Fruit fly (Drosophila melanogaster) whole organism, adult: ENCODE data around the gene CG5746.
A peak's percentile ranks its signal among the peaks of the same experiment; 100 is the strongest.

Experiments used
- CG11617 ChIP-seq: fragments of 200-800 bp; sonication (Bioruptor generic); optimal IDR thresholded peaks from 2 replicates; lab custom pipeline; 2017; ENCODE audit warnings: mild to moderate bottlenecking, missing biosample characterization, missing genetic modification reagents, missing genetic modification characterization
- CG12768 ChIP-seq: fragments of 200-800 bp; sonication (Bioruptor generic); optimal IDR thresholded peaks from 2 replicates; lab custom pipeline; 2017; ENCODE audit warnings: missing biosample characterization, missing genetic modification characterization, mild to moderate bottlenecking, moderate library complexity, missing genetic modification reagents
- CG14711 ChIP-seq: fragments of 200-800 bp; sonication (Bioruptor generic); optimal IDR thresholded peaks from 2 replicates; lab custom pipeline; 2018; ENCODE audit warnings: missing biosample characterization, mild to moderate bottlenecking, missing genetic modification characterization, moderate library complexity
- CG1620 ChIP-seq: fragments of 200-800 bp; sonication (Bioruptor generic); optimal IDR thresholded peaks from 2 replicates; lab custom pipeline; 2016; ENCODE audit warnings: missing biosample characterization, missing genetic modification characterization
- CG33017 ChIP-seq: fragments of 200-800 bp; sonication (Bioruptor generic); optimal IDR thresholded peaks from 2 replicates; lab custom pipeline; 2018; ENCODE audit warnings: missing biosample characterization, mild to moderate bottlenecking, missing genetic modification characterization, moderate library complexity
- CG5204 ChIP-seq: fragments of 200-800 bp; sonication (Bioruptor generic); optimal IDR thresholded peaks from 2 replicates; lab custom pipeline; 2016; ENCODE audit warnings: missing biosample characterization, missing genetic modification characterization
- CG7045 ChIP-seq: fragments of 200-800 bp; sonication (Bioruptor generic); optimal IDR thresholded peaks from 2 replicates; lab custom pipeline; 2017; ENCODE audit warnings: missing biosample characterization, mild to moderate bottlenecking, missing genetic modification characterization
- CG7101 ChIP-seq: fragments of 200-800 bp; sonication (Bioruptor generic); optimal IDR thresholded peaks from 2 replicates; lab custom pipeline; 2018; ENCODE audit warnings: missing biosample characterization, mild to moderate bottlenecking, missing genetic modification characterization, moderate library complexity
- Clk ChIP-seq: fragments of 200-800 bp; sonication (Bioruptor generic); optimal IDR thresholded peaks from 2 replicates; lab custom pipeline; 2017; ENCODE audit warnings: missing biosample characterization, missing genetic modification characterization
- Crg-1 ChIP-seq: fragments of 200-800 bp; sonication (Bioruptor generic); optimal IDR thresholded peaks from 2 replicates; lab custom pipeline; 2016; ENCODE audit warnings: missing biosample characterization, missing genetic modification characterization
- Hr96 ChIP-seq: fragments of 200-800 bp; sonication (Bioruptor generic); optimal IDR thresholded peaks from 2 replicates; lab custom pipeline; 2016; ENCODE audit warnings: missing biosample characterization, missing genetic modification characterization
- Mnt ChIP-seq: fragments of 200-800 bp; sonication (Bioruptor generic); optimal IDR thresholded peaks from 2 replicates; lab custom pipeline; 2016; ENCODE audit warnings: missing biosample characterization, mild to moderate bottlenecking, missing genetic modification characterization
- bab1 ChIP-seq: fragments of 200-800 bp; sonication (Bioruptor generic); optimal IDR thresholded peaks from 3 replicates; lab custom pipeline; 2019; ENCODE audit warnings: missing biosample characterization, mild to moderate bottlenecking, missing genetic modification characterization, moderate library complexity
- cic ChIP-seq: fragments of 200-800 bp; sonication (Bioruptor generic); optimal IDR thresholded peaks from 2 replicates; lab custom pipeline; 2017; ENCODE audit warnings: missing biosample characterization, mild to moderate bottlenecking, missing genetic modification characterization, moderate library complexity
- cnc ChIP-seq, 2 experiments: fragments of >200 bp; optimal IDR thresholded peaks; 2 replicates each; lab custom pipeline; 2017
- kay ChIP-seq: fragments of 200-800 bp; sonication (Bioruptor generic); peaks from one replicate; lab custom pipeline; 2016; ENCODE audit warnings: missing biosample characterization, missing genetic modification characterization, borderline replicate concordance
- ovo ChIP-seq: fragments of 200-800 bp; sonication (Bioruptor generic); optimal IDR thresholded peaks from 2 replicates; lab custom pipeline; 2016; ENCODE audit warnings: missing biosample characterization, missing genetic modification characterization
- pad ChIP-seq: fragments of 200-800 bp; sonication (Bioruptor generic); optimal IDR thresholded peaks from 3 replicates; lab custom pipeline; 2017; ENCODE audit warnings: missing biosample characterization, missing genetic modification characterization, mild to moderate bottlenecking, moderate library complexity, missing genetic modification reagents
- tj ChIP-seq: fragments of 200-800 bp; sonication (Bioruptor generic); optimal IDR thresholded peaks from 3 replicates; lab custom pipeline; 2017; ENCODE audit warnings: missing biosample characterization, mild to moderate bottlenecking, missing genetic modification characterization, moderate library complexity
- toe ChIP-seq: fragments of 200-800 bp; sonication (Bioruptor generic); optimal IDR thresholded peaks from 2 replicates; lab custom pipeline; 2016; ENCODE audit warnings: missing biosample characterization, missing genetic modification characterization

CG5746 gene

DNA sequence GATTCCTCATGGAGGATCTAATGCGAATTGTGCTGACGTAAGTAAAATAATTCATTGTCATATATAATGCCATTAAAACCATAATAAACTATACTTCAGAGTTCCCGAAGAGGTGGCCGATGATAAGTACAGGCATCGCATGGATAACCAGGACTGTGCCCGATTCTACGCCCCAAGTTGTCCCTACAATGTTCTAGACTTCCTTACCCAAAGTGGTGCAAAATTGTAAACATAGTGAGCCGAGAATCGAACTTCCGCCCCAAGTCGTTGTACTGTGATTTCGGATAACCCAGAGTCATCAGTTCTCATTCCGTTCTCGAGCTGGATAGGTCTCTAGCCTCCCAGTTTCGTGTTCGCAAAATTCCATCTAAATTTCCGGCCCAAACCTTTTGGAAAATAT is 14.2 kb upstream of the CG5746 start, which contains the start of gene CG33340:
CG33340 (plus strand) TSS at position 301 of the 400 bp plus-strand sequence.
- TF ChIP-seq CG14711 (tag; lab: Kevin White, UChicago) (no peak), CG12768 (GFP tag; lab: Kevin White, UChicago) (no peak), Clk (GFP tag; lab: Kevin White, UChicago) (no peak), CG7101 (tag; lab: Kevin White, UChicago) (no peak), CG1620 (GFP tag; lab: Kevin White, UChicago) (no peak), CG5204 (no peak), CG33017 (no peak), bab1 (GFP tag; lab: Kevin White, UChicago) (no peak), toe (no peak), Hr96 (GFP tag; lab: Kevin White, UChicago) (no peak), kay (GFP tag; lab: Kevin White, UChicago) (no peak), tj (no peak), Mnt (GFP tag; lab: Kevin White, UChicago) (no peak), CG11617 (no peak), pad (GFP tag; lab: Kevin White, UChicago) (no peak), CG7045 (GFP tag; lab: Kevin White, UChicago) (no peak), Crg-1 (GFP tag; lab: Kevin White, UChicago) (no peak), ovo (GFP tag; lab: Kevin White, UChicago) (no peak)

DNA sequence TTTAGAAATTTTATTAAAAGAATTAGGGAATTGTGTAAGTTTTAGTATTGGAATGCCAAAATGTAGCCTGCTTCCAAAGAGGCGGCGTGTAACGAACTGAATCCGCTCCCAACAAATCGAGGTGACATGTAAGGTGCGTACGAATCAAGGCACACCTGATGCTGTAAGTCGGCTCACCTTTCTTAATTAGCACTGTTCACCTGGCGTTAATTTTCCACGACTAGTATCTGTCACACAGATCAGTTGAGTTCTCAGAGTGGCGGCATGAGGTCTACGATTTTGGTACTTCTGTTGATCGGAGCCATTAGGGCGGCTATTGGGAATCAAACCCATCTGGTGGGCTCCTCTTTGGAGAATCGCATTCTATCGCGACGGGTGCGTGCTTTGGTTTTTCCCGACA is 13.0 kb upstream of the CG5746 start, which contains the start of the genes CG5762 and CG33339:
CG5762 (minus strand) TSS at position 101 of the 400 bp plus-strand sequence.
CG33339 (plus strand) TSS at position 265 of the 400 bp plus-strand sequence.
- no peak for TF ChIP-seq bab1 (GFP tag; lab: Kevin White, UChicago)
- TF ChIP-seq CG7045 (GFP tag; lab: Kevin White, UChicago): no peak
- TF ChIP-seq CG1620 (GFP tag; lab: Kevin White, UChicago): no peak
- no peak for TF ChIP-seq CG12768 (GFP tag; lab: Kevin White, UChicago)
- no peak for TF ChIP-seq Mnt (GFP tag; lab: Kevin White, UChicago)
- no peak for TF ChIP-seq CG5204
- no peak for TF ChIP-seq tj
- no peak for TF ChIP-seq cnc (optimal IDR thresholded peaks at IDR 0.05; lab: Kevin White, UChicago)
- no peak for TF ChIP-seq CG33017
- no peak for TF ChIP-seq Crg-1 (GFP tag; lab: Kevin White, UChicago)
- no peak for TF ChIP-seq toe
- TF ChIP-seq CG7101 (tag; lab: Kevin White, UChicago): no peak
- TF ChIP-seq Clk (GFP tag; lab: Kevin White, UChicago): no peak
- TF ChIP-seq kay (GFP tag; lab: Kevin White, UChicago): no peak
- no peak for TF ChIP-seq ovo (GFP tag; lab: Kevin White, UChicago)
- no peak for TF ChIP-seq CG14711 (tag; lab: Kevin White, UChicago)
- TF ChIP-seq cic (GFP tag; lab: Kevin White, UChicago): no peak

DNA sequence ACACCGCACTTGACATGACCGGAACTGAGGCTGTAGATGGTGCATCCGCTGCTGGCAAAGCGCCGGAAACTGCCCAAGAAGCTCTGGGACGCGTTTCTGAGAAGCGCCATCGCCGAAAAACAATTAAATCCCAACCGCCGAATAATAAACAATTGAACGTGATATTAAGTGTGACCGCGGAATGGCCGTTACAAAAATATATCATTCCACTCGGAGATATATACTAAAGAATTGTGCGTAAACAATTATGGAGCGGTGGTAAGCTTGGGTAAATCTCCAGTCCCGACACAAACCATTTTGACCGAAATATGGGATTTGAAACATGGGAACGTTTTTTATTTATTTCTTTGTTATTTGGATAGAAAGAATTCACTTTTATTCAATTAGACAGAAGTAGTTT is 11.4 kb upstream of the CG5746 start, which contains the start of gene CG18528:
CG18528 (minus strand) TSS at position 188 of the 400 bp plus-strand sequence.
- TF ChIP-seq CG11617: no peak
- peak; percentile 53 for TF ChIP-seq bab1 (GFP tag; lab: Kevin White, UChicago)

DNA sequence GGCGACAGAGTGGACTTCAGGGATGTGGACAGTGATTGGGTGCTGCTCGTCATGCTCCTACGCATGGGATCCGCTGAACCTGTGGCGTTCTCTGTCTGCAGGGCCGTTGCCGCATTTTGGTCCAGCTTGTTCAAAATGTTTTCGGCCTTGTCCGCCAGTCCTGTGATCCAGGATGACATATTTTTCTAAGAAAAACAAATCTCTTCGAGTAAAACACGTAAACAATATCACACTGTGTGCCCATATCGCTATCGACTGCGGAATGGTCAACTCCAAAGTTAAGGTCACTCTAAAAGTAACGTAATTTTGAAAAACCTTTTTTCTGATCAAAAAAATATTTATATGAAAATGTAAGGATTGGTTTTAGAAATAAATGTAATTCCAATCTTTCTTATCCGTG is 9.1 kb upstream of the CG5746 start, which contains the start of gene Golgin84:
Golgin84 (minus strand) TSS at position 241 of the 400 bp plus-strand sequence.
- TF ChIP-seq CG7045 (GFP tag; lab: Kevin White, UChicago): no peak

DNA sequence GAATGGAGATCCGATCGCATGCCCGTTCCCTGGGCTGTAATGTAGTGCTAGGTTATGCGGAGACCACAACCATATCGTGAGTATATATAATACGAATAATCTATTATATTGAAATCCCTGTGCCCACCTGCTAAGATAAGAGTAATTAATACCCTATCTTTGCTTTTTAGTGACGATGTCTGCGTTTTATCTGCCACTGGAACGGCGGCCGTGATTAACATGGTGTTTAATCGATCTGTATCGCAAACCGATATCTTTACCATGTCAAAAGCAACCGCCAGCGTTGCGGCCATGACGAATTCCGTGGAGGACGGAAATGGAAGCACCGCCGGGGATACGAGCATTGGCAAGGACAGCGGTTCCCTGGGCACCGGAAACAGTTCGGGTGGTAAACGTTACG is 4.9 kb upstream of the CG5746 start:
- TF ChIP-seq CG1620 (GFP tag; lab: Kevin White, UChicago) (no peak), CG5204 (no peak), kay (GFP tag; lab: Kevin White, UChicago) (no peak)

DNA sequence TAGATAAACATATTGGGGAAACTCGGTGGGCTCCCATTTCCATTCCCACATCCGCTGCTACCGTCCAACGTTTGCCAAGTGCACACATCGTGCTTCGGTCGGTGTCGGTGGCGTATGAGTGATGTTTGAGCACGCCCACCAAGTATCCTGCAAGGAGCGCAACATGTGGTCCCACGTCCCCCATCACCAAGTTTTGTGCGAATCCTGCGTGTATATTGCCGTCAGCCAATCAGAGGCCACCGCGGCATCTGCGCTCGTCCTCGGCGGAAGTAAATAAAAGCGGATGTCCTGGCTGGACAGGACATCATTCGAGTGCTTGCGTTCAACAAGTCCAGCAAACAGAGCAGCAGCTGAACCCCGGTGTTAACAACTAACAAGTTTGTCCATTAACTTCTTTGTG is 7.3 kb downstream of the CG5746 start, which contains the start of gene Ms:
Ms (plus strand) TSS at position 301 of the 400 bp plus-strand sequence.
- TF ChIP-seq cnc (optimal IDR thresholded peaks at IDR 0.05; lab: Kevin White, UChicago): no peak
- no peak for TF ChIP-seq ovo (GFP tag; lab: Kevin White, UChicago)
- TF ChIP-seq CG7045 (GFP tag; lab: Kevin White, UChicago): no peak
- TF ChIP-seq CG11617: no peak

DNA sequence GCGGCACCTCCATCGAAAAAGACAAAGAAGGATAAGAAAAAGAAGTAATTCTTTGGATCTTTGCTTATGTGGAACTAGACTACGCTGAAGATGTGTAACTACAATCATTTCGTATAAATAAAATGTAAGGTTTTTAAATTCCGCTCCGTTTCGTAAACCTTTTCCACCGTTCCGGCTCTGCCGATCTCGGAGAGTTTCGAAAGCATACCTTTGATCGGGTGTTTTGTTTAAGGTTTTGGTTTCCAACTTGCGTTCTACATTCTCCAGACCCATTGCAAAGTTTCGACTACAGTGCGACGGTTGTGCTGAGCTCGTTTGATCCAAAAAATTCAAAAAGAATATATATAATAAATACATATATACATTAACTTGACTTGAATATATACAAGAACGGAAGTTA is 12.0 kb downstream of the CG5746 start, which contains the start of gene CG6432:
CG6432 (plus strand) TSS at position 301 of the 400 bp plus-strand sequence.
- TF ChIP-seq bab1 (GFP tag; lab: Kevin White, UChicago) (no peak), CG7101 (tag; lab: Kevin White, UChicago) (no peak), Clk (GFP tag; lab: Kevin White, UChicago) (no peak), CG12768 (GFP tag; lab: Kevin White, UChicago) (no peak), Mnt (GFP tag; lab: Kevin White, UChicago) (no peak), CG5204 (no peak), kay (GFP tag; lab: Kevin White, UChicago) (no peak), CG14711 (tag; lab: Kevin White, UChicago) (no peak), toe (no peak), tj (no peak), pad (GFP tag; lab: Kevin White, UChicago) (no peak), ovo (GFP tag; lab: Kevin White, UChicago) (no peak), CG33017 (no peak), CG11617 (no peak), CG1620 (GFP tag; lab: Kevin White, UChicago) (no peak), Crg-1 (GFP tag; lab: Kevin White, UChicago) (no peak)
